Worm (Caenorhabditis elegans) whole organism, late embryonic: ENCODE results near the gene T07H3.7.

ENCODE experiments used
- elt-2 ChIP-seq: sonication (generic microtip); optimal IDR thresholded peaks from 2 replicates; lab custom pipeline; 2016; ENCODE audit warnings: missing genetic modification reagents, missing genetic modification characterization, missing compliant biosample characterization
- nhr-232 ChIP-seq: sonication (generic microtip); optimal IDR thresholded peaks from 2 replicates; lab custom pipeline; 2016; ENCODE audit warnings: missing genetic modification characterization, missing compliant biosample characterization

DNA sequence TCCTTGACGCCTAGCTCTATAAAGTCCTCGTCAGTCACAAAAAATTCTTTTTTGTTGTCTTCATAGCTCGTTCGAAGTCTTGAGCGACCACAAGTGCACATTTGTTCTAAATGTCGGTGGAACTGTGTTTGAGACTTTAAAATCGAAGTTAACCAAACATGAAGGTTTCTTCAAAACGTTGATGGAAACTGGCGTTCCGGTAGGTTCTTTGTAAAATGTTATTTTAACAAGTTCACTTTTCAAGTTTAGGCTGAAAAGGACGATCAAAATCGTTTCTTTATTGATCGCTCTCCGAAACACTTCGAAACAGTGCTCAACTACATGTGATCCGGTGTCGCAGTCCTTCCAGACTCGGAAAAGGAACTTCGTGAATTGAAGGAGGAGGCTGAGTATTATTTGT, 34.8 kb upstream of the T07H3.7 start, which contains the start of gene fbxa-160:
- TF ChIP-seq elt-2 (no peak), nhr-232 (tag; lab: Kevin White, UChicago) (no peak)
